Worm (Caenorhabditis elegans) whole organism, L3 larva: Measurements from ENCODE around the gene grl-12.

ENCODE experiments used
- R02D3.7 ChIP-seq: fragments of 150-350 bp; optimal IDR thresholded peaks from 2 replicates; lab custom pipeline; 2014; ENCODE audit warnings: missing biosample characterization, missing genetic modification characterization
- ZK546.5 ChIP-seq: sonication (generic microtip); optimal IDR thresholded peaks from 2 replicates; lab custom pipeline; 2017; ENCODE audit warnings: missing biosample characterization, missing genetic modification characterization
- ama-1 ChIP-seq: fragments of 150-350 bp; optimal IDR thresholded peaks from 2 replicates; lab custom pipeline; 2018
- ceh-16 ChIP-seq: sonication (generic microtip); optimal IDR thresholded peaks from 2 replicates; lab custom pipeline; 2017; ENCODE audit warnings: missing biosample characterization, missing genetic modification characterization
- ceh-82 ChIP-seq: fragments of 150-350 bp; optimal IDR thresholded peaks from 2 replicates; lab custom pipeline; 2014; ENCODE audit warnings: missing biosample characterization, missing genetic modification characterization
- daf-12 ChIP-seq: fragments of 150-350 bp; optimal IDR thresholded peaks from 2 replicates; lab custom pipeline; 2014; ENCODE audit warnings: missing biosample characterization, missing genetic modification reagents, missing genetic modification characterization
- egl-27 ChIP-seq: sonication (generic microtip); optimal IDR thresholded peaks from 4 replicates; lab custom pipeline; 2017; ENCODE audit warnings: missing biosample characterization, missing genetic modification reagents, missing genetic modification characterization
- egl-5 ChIP-seq: fragments of 150-350 bp; optimal IDR thresholded peaks from 2 replicates; lab custom pipeline; 2017; ENCODE audit warnings: missing biosample characterization, missing genetic modification reagents, missing genetic modification characterization, inconsistent platforms
- elt-1 ChIP-seq: fragments of 150-350 bp; optimal IDR thresholded peaks from 2 replicates; lab custom pipeline; 2014; ENCODE audit warnings: missing biosample characterization, missing genetic modification characterization
- elt-2 ChIP-seq: sonication (generic microtip); optimal IDR thresholded peaks from 2 replicates; lab custom pipeline; 2016; ENCODE audit warnings: missing genetic modification reagents, mild to moderate bottlenecking, missing genetic modification characterization, missing compliant biosample characterization
- elt-3 ChIP-seq, 3 experiments: fragments of 150-350 bp in 1 of 3; sonication (generic microtip) in 2 of 3; optimal IDR thresholded peaks; 2 replicates in 2 of 3; 4 replicates in 1 of 3; lab custom pipeline; 2014 to 2017; ENCODE audit warnings: missing biosample characterization in 3 of 3, missing genetic modification characterization in 3 of 3
- eor-1 ChIP-seq, 2 experiments: fragments of 150-350 bp; optimal IDR thresholded peaks; 2 replicates each; lab custom pipeline; 2014 to 2018; ENCODE audit warnings: missing biosample characterization in 2 of 2, missing genetic modification characterization in 2 of 2
- fkh-2 ChIP-seq: fragments of 150-350 bp; optimal IDR thresholded peaks from 2 replicates; lab custom pipeline; 2014; ENCODE audit warnings: missing biosample characterization, missing genetic modification reagents, missing genetic modification characterization
- fos-1 ChIP-seq: fragments of 150-350 bp; optimal IDR thresholded peaks from 2 replicates; lab custom pipeline; 2014; ENCODE audit warnings: missing biosample characterization, missing genetic modification characterization
- hmg-11 ChIP-seq: sonication (generic microtip); optimal IDR thresholded peaks from 2 replicates; lab custom pipeline; 2016; ENCODE audit warnings: missing genetic modification characterization, missing compliant biosample characterization
- jun-1 ChIP-seq: fragments of 150-350 bp; optimal IDR thresholded peaks from 2 replicates; lab custom pipeline; 2014; ENCODE audit warnings: missing biosample characterization, missing genetic modification reagents, missing genetic modification characterization
- lin-15B ChIP-seq: fragments of 150-350 bp; optimal IDR thresholded peaks from 2 replicates; lab custom pipeline; 2014; ENCODE audit warnings: missing biosample characterization, missing genetic modification characterization
- lin-39 ChIP-seq: fragments of 150-350 bp; optimal IDR thresholded peaks from 2 replicates; lab custom pipeline; 2018; ENCODE audit warnings: missing biosample characterization, missing genetic modification reagents, missing genetic modification characterization
- lsy-12 ChIP-seq: sonication (generic microtip); optimal IDR thresholded peaks from 2 replicates; lab custom pipeline; 2016; ENCODE audit warnings: mild to moderate bottlenecking, missing genetic modification characterization, missing compliant biosample characterization
- mdl-1 ChIP-seq: fragments of 150-350 bp; optimal IDR thresholded peaks from 2 replicates; lab custom pipeline; 2014; ENCODE audit warnings: missing biosample characterization, missing genetic modification characterization
- mml-1 ChIP-seq: fragments of 150-350 bp; sonication (generic microtip); optimal IDR thresholded peaks from 3 replicates; lab custom pipeline; 2014; ENCODE audit warnings: missing biosample characterization, missing genetic modification characterization
- nfya-1 ChIP-seq: sonication (generic microtip); optimal IDR thresholded peaks from 2 replicates; lab custom pipeline; 2017; ENCODE audit warnings: missing genetic modification characterization, mild to moderate bottlenecking, missing compliant biosample characterization, antibody characterized with exemption, moderate library complexity; ENCODE audit not compliant: insufficient read depth
- nhr-11 ChIP-seq: fragments of 150-350 bp; optimal IDR thresholded peaks from 2 replicates; lab custom pipeline; 2014; ENCODE audit warnings: missing biosample characterization, missing genetic modification characterization
- nhr-12 ChIP-seq: fragments of 150-350 bp; optimal IDR thresholded peaks from 2 replicates; lab custom pipeline; 2014; ENCODE audit warnings: missing biosample characterization, missing genetic modification characterization
- nhr-23 ChIP-seq: fragments of 150-350 bp; optimal IDR thresholded peaks from 2 replicates; lab custom pipeline; 2014; ENCODE audit warnings: missing biosample characterization, missing genetic modification reagents, missing genetic modification characterization
- nhr-25 ChIP-seq: sonication (generic microtip); optimal IDR thresholded peaks from 2 replicates; lab custom pipeline; 2017; ENCODE audit warnings: missing biosample characterization, missing genetic modification characterization
- nhr-28 ChIP-seq: fragments of 150-350 bp; optimal IDR thresholded peaks from 2 replicates; lab custom pipeline; 2014; ENCODE audit warnings: missing biosample characterization, missing genetic modification characterization
- nhr-43 ChIP-seq: sonication (generic microtip); optimal IDR thresholded peaks from 2 replicates; lab custom pipeline; 2016; ENCODE audit warnings: mild to moderate bottlenecking, missing genetic modification characterization, missing compliant biosample characterization; ENCODE audit not compliant: poor library complexity, severe bottlenecking
- nhr-67 ChIP-seq: fragments of 150-350 bp; optimal IDR thresholded peaks from 2 replicates; lab custom pipeline; 2014; ENCODE audit warnings: missing biosample characterization, missing genetic modification characterization
- nhr-76 ChIP-seq: fragments of 150-350 bp; sonication (generic microtip); optimal IDR thresholded peaks from 5 replicates; lab custom pipeline; 2014; ENCODE audit warnings: missing biosample characterization, missing genetic modification characterization
- nhr-77 ChIP-seq: fragments of 150-350 bp; optimal IDR thresholded peaks from 2 replicates; lab custom pipeline; 2014; ENCODE audit warnings: missing biosample characterization, missing genetic modification characterization
- pha-4 ChIP-seq: fragments of 150-350 bp; optimal IDR thresholded peaks from 2 replicates; lab custom pipeline; 2014; ENCODE audit warnings: missing biosample characterization, missing genetic modification reagents, missing genetic modification characterization
- pqm-1 ChIP-seq: fragments of 150-350 bp; optimal IDR thresholded peaks from 2 replicates; lab custom pipeline; 2017; ENCODE audit warnings: missing biosample characterization, missing genetic modification characterization, inconsistent platforms
- skn-1 ChIP-seq: fragments of 150-350 bp; optimal IDR thresholded peaks from 2 replicates; lab custom pipeline; 2014; ENCODE audit warnings: missing biosample characterization, missing genetic modification characterization
- snpc-4 ChIP-seq: fragments of 150-350 bp; optimal IDR thresholded peaks from 2 replicates; lab custom pipeline; 2014; ENCODE audit warnings: missing biosample characterization, missing genetic modification characterization
- tbx-2 ChIP-seq: sonication (generic microtip); optimal IDR thresholded peaks from 2 replicates; lab custom pipeline; 2016; ENCODE audit warnings: mild to moderate bottlenecking, missing genetic modification characterization, missing compliant biosample characterization
- unc-39 ChIP-seq: sonication (generic microtip); optimal IDR thresholded peaks from 4 replicates; lab custom pipeline; 2017; ENCODE audit warnings: missing biosample characterization, missing genetic modification characterization
- unc-62 ChIP-seq: fragments of 150-350 bp; sonication (generic microtip); optimal IDR thresholded peaks from 4 replicates; lab custom pipeline; 2014; ENCODE audit warnings: missing biosample characterization, missing genetic modification reagents, missing genetic modification characterization
- zag-1 ChIP-seq: fragments of 150-350 bp; optimal IDR thresholded peaks from 2 replicates; lab custom pipeline; 2014; ENCODE audit warnings: missing biosample characterization, missing genetic modification characterization
- ztf-11 ChIP-seq: fragments of 150-350 bp; optimal IDR thresholded peaks from 2 replicates; lab custom pipeline; 2014; ENCODE audit warnings: missing biosample characterization, missing genetic modification characterization
- ztf-4 ChIP-seq: fragments of 150-350 bp; optimal IDR thresholded peaks from 2 replicates; lab custom pipeline; 2014; ENCODE audit warnings: missing biosample characterization, missing genetic modification characterization

grl-12 gene

DNA sequence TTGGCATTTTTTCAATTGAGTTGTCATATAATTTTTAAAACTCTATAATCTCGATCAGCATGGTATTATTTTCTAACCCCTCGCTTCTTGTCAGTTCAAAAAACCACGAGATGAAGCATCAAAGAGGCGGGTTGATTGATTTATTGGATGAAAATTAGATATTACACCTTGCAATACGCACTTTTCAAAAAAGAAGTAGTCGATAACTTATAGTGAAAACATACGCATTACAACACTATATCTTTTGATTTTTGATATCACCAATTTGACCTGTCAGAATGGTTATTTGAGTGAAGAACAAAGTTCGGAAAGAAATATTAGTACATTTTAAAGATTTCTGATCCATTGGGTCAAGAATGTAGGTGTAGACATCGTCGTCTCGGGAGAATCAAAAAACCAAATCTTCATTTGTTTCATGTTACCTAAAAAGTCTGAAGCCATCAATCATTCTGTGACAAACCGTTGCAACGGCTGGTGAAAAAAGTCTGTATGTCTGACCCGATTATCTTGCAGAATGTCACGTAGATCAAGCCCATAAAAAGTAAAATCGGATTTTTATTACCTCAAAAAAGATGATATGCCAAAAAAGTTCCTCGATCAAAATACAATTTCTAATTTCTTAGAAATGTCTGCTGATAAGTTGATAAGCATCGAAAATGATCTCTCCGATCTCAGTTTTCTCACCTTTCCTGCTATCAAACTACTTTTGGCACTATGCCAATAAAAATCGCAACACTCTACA is 16.4 kb upstream of the grl-12 start:
- peak; percentile 19 for TF ChIP-seq nhr-76 (tag; lab: Kevin White, UChicago)
- TF ChIP-seq R02D3.7 (tag; lab: Kevin White, UChicago): no peak
- TF ChIP-seq elt-3 (tag; optimal IDR thresholded peaks at IDR 0.05; lab: Kevin White, UChicago): peak in 2 of 3 experiments; percentile 34 to 80
- no peak for TF ChIP-seq ceh-16 (tag; lab: Kevin White, UChicago)
- TF ChIP-seq elt-2 (tag; lab: Kevin White, UChicago): peak; percentile 82
- peak; percentile 71 for TF ChIP-seq pqm-1 (tag; lab: Kevin White, UChicago)
- TF ChIP-seq ceh-82 (tag; lab: Kevin White, UChicago): no peak
- TF ChIP-seq pha-4: no peak
- peak; percentile 81 for TF ChIP-seq unc-62
- TF ChIP-seq nhr-23 (tag; lab: Kevin White, UChicago): peak; percentile 75
- TF ChIP-seq nhr-25 (tag; lab: Kevin White, UChicago): peak; percentile 55
- TF ChIP-seq nfya-1 (tag; lab: Kevin White, UChicago): peak; percentile 22

- TF ChIP-seq elt-3 (tag; optimal IDR thresholded peaks at IDR 0.05; lab: Kevin White, UChicago) (no peak), lin-39 (tag; lab: Kevin White, UChicago) (peak; percentile 77), eor-1 (tag; optimal IDR thresholded peaks at IDR 0.05; lab: Kevin White, UChicago) (no peak), unc-39 (tag; lab: Kevin White, UChicago) (no peak), nhr-23 (tag; lab: Kevin White, UChicago) (peak; percentile 4), ZK546.5 (tag; lab: Kevin White, UChicago) (no peak), lin-15B (no peak), skn-1 (no peak), nhr-25 (tag; lab: Kevin White, UChicago) (peak; percentile 84), egl-5 (tag; lab: Kevin White, UChicago) (no peak), ceh-82 (tag; lab: Kevin White, UChicago) (no peak), egl-27 (no peak), jun-1 (tag; lab: Kevin White, UChicago) (no peak), nhr-11 (tag; lab: Kevin White, UChicago) (no peak), zag-1 (no peak), nhr-77 (no peak), fos-1 (no peak), mdl-1 (tag; lab: Kevin White, UChicago) (no peak), unc-62 (peak; percentile 65), ama-1 (lab: Kevin White, UChicago) (no peak), snpc-4 (no peak), nhr-67 (tag; lab: Kevin White, UChicago) (no peak), pha-4 (no peak), ztf-4 (tag; lab: Kevin White, UChicago) (no peak), elt-2 (tag; lab: Kevin White, UChicago) (no peak), mml-1 (tag; lab: Kevin White, UChicago) (no peak), tbx-2 (tag; lab: Kevin White, UChicago) (no peak), nhr-76 (tag; lab: Kevin White, UChicago) (no peak), elt-1 (tag; lab: Kevin White, UChicago) (peak; percentile 67), nhr-12 (tag; lab: Kevin White, UChicago) (no peak), nhr-43 (tag; lab: Kevin White, UChicago) (no peak), ztf-11 (tag; lab: Kevin White, UChicago) (no peak), fkh-2 (no peak), nhr-28 (tag; lab: Kevin White, UChicago) (no peak), lsy-12 (tag; lab: Kevin White, UChicago) (no peak), daf-12 (tag; lab: Kevin White, UChicago) (no peak), hmg-11 (tag; lab: Kevin White, UChicago) (no peak)
Measured at ce11 chrV:8652177-8652576, 15.4 kb upstream of the grl-12 start.
